Fruit fly (Drosophila melanogaster): Measurements from ENCODE around the gene Rchy1.

DNA sequence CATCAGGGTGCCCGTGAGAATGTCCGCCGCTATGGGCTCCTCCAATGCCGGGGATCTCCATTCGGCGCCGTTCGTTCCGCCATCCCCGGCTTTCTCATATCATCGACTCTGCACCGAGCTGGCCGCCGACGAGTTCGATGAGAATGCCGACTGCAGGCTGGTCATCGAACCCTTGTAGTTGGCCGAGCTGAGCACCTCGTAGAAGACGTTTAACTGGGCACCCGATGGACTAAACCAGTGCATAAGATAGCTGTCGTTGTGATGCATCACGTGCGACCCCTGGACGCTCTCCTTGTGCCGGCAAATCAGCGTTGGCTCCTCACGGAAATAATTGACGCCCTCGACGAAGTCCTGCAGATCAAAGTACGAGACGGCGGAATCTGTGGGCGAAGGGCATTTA is 15.7 kb downstream of the Rchy1 start:
- TF ChIP-seq CTCF (optimal IDR thresholded peaks at IDR 0.05) (no peak), CG8478 (optimal IDR thresholded peaks at IDR 0.05) (no peak)
